Fruit fly (Drosophila melanogaster) whole organism, embryonic: ENCODE results near the gene CG34297.

Source experiments
- Asciz ChIP-seq: fragments of 200-800 bp; sonication (Bioruptor generic); optimal IDR thresholded peaks from 2 replicates; lab custom pipeline; 2017; ENCODE audit warnings: missing biosample characterization, mild to moderate bottlenecking, missing genetic modification characterization, missing genetic modification reagents
- B-H2 ChIP-seq: fragments of 200-800 bp; sonication (Bioruptor generic); optimal IDR thresholded peaks from 2 replicates; lab custom pipeline; 2018; ENCODE audit warnings: missing biosample characterization, mild to moderate bottlenecking, missing genetic modification characterization
- Bdp1 ChIP-seq: fragments of 200-800 bp; sonication (Bioruptor generic); optimal IDR thresholded peaks from 3 replicates; lab custom pipeline; 2016; ENCODE audit warnings: missing biosample characterization, missing genetic modification characterization
- C15 ChIP-seq: fragments of 200-800 bp; sonication (Bioruptor generic); IDR thresholded peaks from 3 replicates; pipeline ENCODE4 v1.3.6; 2022; ENCODE audit warnings: missing biosample characterization, missing genetic modification characterization
- CG11695 ChIP-seq: fragments of 200-800 bp; sonication (Bioruptor generic); IDR thresholded peaks from 3 replicates; pipeline ENCODE4 v1.3.6; 2022; ENCODE audit warnings: missing biosample characterization, missing genetic modification characterization
- CG13123 ChIP-seq: fragments of 200-800 bp; sonication (Bioruptor generic); optimal IDR thresholded peaks from 2 replicates; lab custom pipeline; 2016; ENCODE audit warnings: missing biosample characterization, missing genetic modification characterization
- CG13296 ChIP-seq: fragments of 200-800 bp; sonication (Bioruptor generic); optimal IDR thresholded peaks from 3 replicates; lab custom pipeline; 2018; ENCODE audit warnings: missing biosample characterization, mild to moderate bottlenecking, missing genetic modification characterization
- CG13775 ChIP-seq: fragments of 200-800 bp; sonication (Bioruptor generic); optimal IDR thresholded peaks from 3 replicates; lab custom pipeline; 2017; ENCODE audit warnings: missing biosample characterization, mild to moderate bottlenecking, missing genetic modification characterization
- CG14050 ChIP-seq: fragments of 200-800 bp; sonication (Bioruptor generic); IDR thresholded peaks from 3 replicates; pipeline ENCODE4 v1.3.6; 2022; ENCODE audit warnings: missing biosample characterization, missing genetic modification characterization
- CG14667 ChIP-seq: fragments of 200-800 bp; sonication (Bioruptor generic); IDR thresholded peaks from 2 replicates; pipeline ENCODE4 v1.3.6; 2022; ENCODE audit warnings: missing biosample characterization, missing genetic modification characterization
- CG17385 ChIP-seq: fragments of 200-800 bp; sonication (Bioruptor generic); optimal IDR thresholded peaks from 3 replicates; lab custom pipeline; 2018; ENCODE audit warnings: missing biosample characterization, mild to moderate bottlenecking, missing genetic modification characterization
- CG18599 ChIP-seq: fragments of 200-800 bp; sonication (Bioruptor generic); optimal IDR thresholded peaks from 3 replicates; lab custom pipeline; 2017; ENCODE audit warnings: missing biosample characterization, missing genetic modification characterization, mild to moderate bottlenecking, moderate library complexity, missing genetic modification reagents
- CG18764 ChIP-seq: fragments of 200-800 bp; sonication (Bioruptor generic); optimal IDR thresholded peaks from 3 replicates; lab custom pipeline; 2016; ENCODE audit warnings: missing biosample characterization, missing genetic modification characterization
- CG2712 ChIP-seq: fragments of 200-800 bp; optimal IDR thresholded peaks from 3 replicates; lab custom pipeline; 2019; ENCODE audit warnings: missing biosample characterization, mild to moderate bottlenecking, missing genetic modification characterization, moderate library complexity
- CG31365 ChIP-seq: fragments of 200-800 bp; sonication (Bioruptor generic); optimal IDR thresholded peaks from 2 replicates; lab custom pipeline; 2018; ENCODE audit warnings: missing biosample characterization, mild to moderate bottlenecking, missing genetic modification characterization
- CG32772 ChIP-seq: fragments of 200-800 bp; sonication (Bioruptor generic); IDR thresholded peaks from 2 replicates; pipeline ENCODE4 v1.3.6; 2022; ENCODE audit warnings: missing biosample characterization, missing genetic modification characterization
- CG3407 ChIP-seq: fragments of 200-800 bp; sonication (Bioruptor generic); optimal IDR thresholded peaks from 2 replicates; lab custom pipeline; 2018; ENCODE audit warnings: missing biosample characterization, mild to moderate bottlenecking, missing genetic modification characterization
- CG3838 ChIP-seq: fragments of 200-800 bp; sonication (Bioruptor generic); optimal IDR thresholded peaks from 3 replicates; lab custom pipeline; 2016; ENCODE audit warnings: missing biosample characterization, missing genetic modification characterization
- CG3847 ChIP-seq: fragments of 200-800 bp; sonication (Bioruptor generic); IDR thresholded peaks from 2 replicates; pipeline ENCODE4 v1.3.6; 2022; ENCODE audit warnings: missing biosample characterization, missing genetic modification characterization
- CG4617 ChIP-seq: fragments of 200-800 bp; sonication (Bioruptor generic); optimal IDR thresholded peaks from 3 replicates; lab custom pipeline; 2016; ENCODE audit warnings: missing biosample characterization, missing genetic modification characterization, borderline replicate concordance
- CG4707 ChIP-seq: fragments of 200-800 bp; sonication (Bioruptor generic); optimal IDR thresholded peaks from 2 replicates; lab custom pipeline; 2018; ENCODE audit warnings: missing biosample characterization, mild to moderate bottlenecking, missing genetic modification characterization, moderate library complexity
- CG6272 ChIP-seq: fragments of 200-800 bp; sonication (Bioruptor generic); IDR thresholded peaks from 2 replicates; pipeline ENCODE4 v1.3.6; 2022; ENCODE audit warnings: missing biosample characterization, missing genetic modification characterization
- CG9215 ChIP-seq: fragments of 200-800 bp; sonication (Bioruptor generic); IDR thresholded peaks from 2 replicates; pipeline ENCODE4 v1.3.6; 2022; ENCODE audit warnings: missing biosample characterization, missing genetic modification characterization
- CG9797 ChIP-seq: fragments of 200-800 bp; sonication (Bioruptor generic); optimal IDR thresholded peaks from 3 replicates; lab custom pipeline; 2018; ENCODE audit warnings: missing biosample characterization, mild to moderate bottlenecking, missing genetic modification characterization
- CrebB ChIP-seq: fragments of 200-800 bp; sonication (Bioruptor generic); optimal IDR thresholded peaks from 3 replicates; lab custom pipeline; 2018; ENCODE audit warnings: missing biosample characterization, mild to moderate bottlenecking, missing genetic modification characterization
- D19A ChIP-seq: fragments of 200-800 bp; optimal IDR thresholded peaks from 3 replicates; lab custom pipeline; 2019; ENCODE audit warnings: missing biosample characterization, mild to moderate bottlenecking, missing genetic modification characterization, moderate library complexity
- Deaf1 ChIP-seq: fragments of 200-800 bp; optimal IDR thresholded peaks from 3 replicates; lab custom pipeline; 2019; ENCODE audit warnings: missing biosample characterization, mild to moderate bottlenecking, missing genetic modification characterization, moderate library complexity
- Dek ChIP-seq: fragments of 200-800 bp; sonication (Bioruptor generic); optimal IDR thresholded peaks from 3 replicates; lab custom pipeline; 2019; ENCODE audit warnings: missing biosample characterization, mild to moderate bottlenecking, missing genetic modification characterization, moderate library complexity
- E2f1 ChIP-seq: fragments of 200-800 bp; sonication (Bioruptor generic); IDR thresholded peaks from 2 replicates; pipeline ENCODE4 v1.3.6; 2022; ENCODE audit warnings: missing biosample characterization, missing genetic modification characterization
- Lim3 ChIP-seq: fragments of 200-800 bp; sonication (Bioruptor generic); IDR thresholded peaks from 2 replicates; pipeline ENCODE4 v1.3.6; 2022; ENCODE audit warnings: missing biosample characterization, missing genetic modification characterization
- Mes4 ChIP-seq: fragments of 200-800 bp; sonication (Bioruptor generic); optimal IDR thresholded peaks from 2 replicates; lab custom pipeline; 2016; ENCODE audit warnings: missing biosample characterization, missing genetic modification characterization
- Nf-YC ChIP-seq: fragments of 200-800 bp; optimal IDR thresholded peaks from 3 replicates; lab custom pipeline; 2019; ENCODE audit warnings: missing biosample characterization, mild to moderate bottlenecking, missing genetic modification characterization, moderate library complexity
- Rfx ChIP-seq: fragments of 200-800 bp; sonication (Bioruptor generic); IDR thresholded peaks from 2 replicates; pipeline ENCODE4 v1.3.6; 2022; ENCODE audit warnings: missing biosample characterization, missing genetic modification characterization
- ab ChIP-seq: fragments of 200-800 bp; sonication (Bioruptor generic); optimal IDR thresholded peaks from 2 replicates; lab custom pipeline; 2016; ENCODE audit warnings: missing biosample characterization, missing genetic modification characterization
- bbx ChIP-seq: fragments of 200-800 bp; sonication (Bioruptor generic); IDR thresholded peaks from 2 replicates; pipeline ENCODE4 v1.3.6; 2022; ENCODE audit warnings: missing biosample characterization, missing genetic modification characterization; ENCODE audit not compliant: partially characterized antibody
- bowl ChIP-seq: fragments of 200-800 bp; sonication (Bioruptor generic); IDR thresholded peaks from 2 replicates; pipeline ENCODE4 v1.3.6; 2022; ENCODE audit warnings: missing biosample characterization, missing genetic modification characterization
- cad ChIP-seq: fragments of >200 bp; optimal IDR thresholded peaks from 2 replicates; lab custom pipeline; 2017; ENCODE audit warnings: missing biosample characterization, missing genetic modification characterization
- cg ChIP-seq: fragments of 200-800 bp; sonication (Bioruptor generic); optimal IDR thresholded peaks from 3 replicates; lab custom pipeline; 2019; ENCODE audit warnings: missing biosample characterization, mild to moderate bottlenecking, missing genetic modification characterization, moderate library complexity
- croc ChIP-seq: fragments of 200-800 bp; sonication (Bioruptor generic); conservative IDR thresholded peaks from 3 replicates; pipeline ENCODE4 v1.3.6; 2022; ENCODE audit warnings: missing biosample characterization, missing genetic modification characterization
- esg ChIP-seq: fragments of 200-800 bp; sonication (Bioruptor generic); conservative IDR thresholded peaks from 2 replicates; pipeline ENCODE4 v1.3.6; 2022; ENCODE audit warnings: missing biosample characterization, missing genetic modification characterization
- fd3F ChIP-seq: fragments of 200-800 bp; sonication (Bioruptor generic); optimal IDR thresholded peaks from 2 replicates; lab custom pipeline; 2018; ENCODE audit warnings: missing biosample characterization, mild to moderate bottlenecking, missing genetic modification characterization, moderate library complexity
- fd96Cb ChIP-seq: fragments of 200-800 bp; sonication (Bioruptor generic); optimal IDR thresholded peaks from 2 replicates; lab custom pipeline; 2018; ENCODE audit warnings: missing biosample characterization, mild to moderate bottlenecking, missing genetic modification characterization, moderate library complexity
- jigr1 ChIP-seq: fragments of 200-800 bp; sonication (Bioruptor generic); IDR thresholded peaks from 3 replicates; pipeline ENCODE4 v1.3.6; 2022; ENCODE audit warnings: missing biosample characterization, missing genetic modification characterization
- jing ChIP-seq: fragments of 200-800 bp; sonication (Bioruptor generic); optimal IDR thresholded peaks from 2 replicates; lab custom pipeline; 2018; ENCODE audit warnings: missing biosample characterization, mild to moderate bottlenecking, missing genetic modification characterization
- pita ChIP-seq: fragments of 200-800 bp; sonication (Bioruptor generic); optimal IDR thresholded peaks from 2 replicates; lab custom pipeline; 2017; ENCODE audit warnings: missing biosample characterization, mild to moderate bottlenecking, missing genetic modification characterization
- ranshi ChIP-seq: fragments of 200-800 bp; sonication (Bioruptor generic); IDR thresholded peaks from 2 replicates; pipeline ENCODE4 v1.3.6; 2022; ENCODE audit warnings: missing biosample characterization, missing genetic modification characterization
- row ChIP-seq: fragments of 200-800 bp; sonication (Bioruptor generic); IDR thresholded peaks from 3 replicates; pipeline ENCODE4 v1.3.6; 2022; ENCODE audit warnings: missing biosample characterization, missing genetic modification characterization
- salm ChIP-seq: fragments of 200-800 bp; sonication (Bioruptor generic); optimal IDR thresholded peaks from 2 replicates; lab custom pipeline; 2018; ENCODE audit warnings: missing biosample characterization, mild to moderate bottlenecking, missing genetic modification characterization
- unpg ChIP-seq: fragments of 200-800 bp; sonication (Bioruptor generic); optimal IDR thresholded peaks from 3 replicates; lab custom pipeline; 2018; ENCODE audit warnings: missing biosample characterization, mild to moderate bottlenecking, missing genetic modification characterization, moderate library complexity

CG34297 gene

DNA sequence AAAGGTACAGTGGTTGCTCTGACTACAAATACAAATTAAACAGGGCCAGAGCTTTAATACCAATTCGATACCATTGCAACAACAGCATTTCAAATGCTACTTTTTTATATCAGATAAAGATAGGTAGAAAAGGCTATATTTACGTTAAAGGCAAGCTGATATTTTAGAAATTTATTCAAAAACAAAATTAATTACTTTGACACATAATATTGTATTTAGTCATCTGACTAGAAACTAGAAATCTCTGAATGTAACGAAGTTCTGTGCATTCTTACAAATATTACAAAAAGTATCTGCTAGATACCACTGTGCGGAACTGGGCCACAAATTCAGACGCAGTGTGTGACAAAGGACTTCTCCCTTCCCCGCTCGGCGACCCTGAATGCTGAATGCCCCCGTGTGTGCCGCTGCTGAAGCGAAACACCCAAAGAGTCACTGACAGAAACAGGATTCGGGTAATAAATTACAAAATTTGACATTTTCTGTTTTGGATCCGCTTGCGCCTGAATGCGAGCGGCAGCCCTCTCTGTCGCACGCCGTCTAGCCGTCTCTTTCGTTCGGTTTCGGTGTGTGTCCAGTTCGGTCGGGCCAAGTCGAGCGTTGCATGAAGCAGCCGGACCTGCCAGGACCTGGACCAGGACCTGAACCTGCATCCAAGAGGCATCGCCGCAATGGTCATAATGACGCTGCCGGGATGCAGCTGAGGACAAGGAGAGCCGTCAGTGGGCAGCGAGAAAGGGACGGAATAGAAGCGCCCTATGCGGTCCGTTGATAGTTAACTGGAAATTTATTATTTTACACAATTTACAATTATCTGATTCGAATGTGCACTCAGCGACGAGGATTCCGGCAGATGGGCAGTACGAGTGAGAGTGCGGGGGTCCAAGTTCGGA is 13.2 kb upstream of the CG34297 start (continued):
- 0 out of 2 replicates have a peak, but pooled peaks have one; percentile 16 for TF ChIP-seq esg (GFP tag; lab: Robert Waterston, UW)
- no peak for TF ChIP-seq CrebB (tag; lab: Kevin White, UChicago)
- TF ChIP-seq CG2712 (tag; lab: Kevin White, UChicago) = peak; percentile 76
- TF ChIP-seq D19A = peak; percentile 38
- no peak for TF ChIP-seq CG11695 (GFP tag; lab: Robert Waterston, UW)
- no peak for TF ChIP-seq E2f1 (GFP tag; lab: Robert Waterston, UW)
- TF ChIP-seq pita (GFP tag; lab: Kevin White, UChicago) = no peak
- TF ChIP-seq CG14667 (GFP tag; lab: Robert Waterston, UW) = no peak
- no peak for TF ChIP-seq fd3F
- peak; percentile 33 for TF ChIP-seq Deaf1 (tag; lab: Kevin White, UChicago)
- TF ChIP-seq salm (tag; lab: Kevin White, UChicago) = no peak
- 0 out of 2 replicates have a peak, but pooled peaks have one; percentile 14 for TF ChIP-seq CG32772 (GFP tag; lab: Robert Waterston, UW)
- no peak for TF ChIP-seq CG3847
- peak; percentile 15 for TF ChIP-seq CG3407
- no peak for TF ChIP-seq CG3838
- TF ChIP-seq croc (GFP tag; lab: Robert Waterston, UW) = 0 out of 3 replicates have a peak, but pooled peaks have one; percentile 16
- TF ChIP-seq CG9215 = no peak
- TF ChIP-seq bbx (GFP tag; lab: Robert Waterston, UW) = no peak
- peak; percentile 75 for TF ChIP-seq CG18599 (GFP tag; lab: Kevin White, UChicago)
- TF ChIP-seq row (GFP tag; lab: Robert Waterston, UW) = peak; percentile 61
- TF ChIP-seq Bdp1 = peak; percentile 3
- TF ChIP-seq ab (GFP tag; lab: Kevin White, UChicago) = no peak
- TF ChIP-seq Rfx (GFP tag; lab: Robert Waterston, UW) = no peak
- no peak for TF ChIP-seq CG13123 (GFP tag; lab: Kevin White, UChicago)
- TF ChIP-seq Nf-YC = no peak
- peak; percentile 89 for TF ChIP-seq CG4707 (GFP tag; lab: Kevin White, UChicago)
- TF ChIP-seq cad (GFP tag; lab: Kevin White, UChicago) = peak; percentile 85
- TF ChIP-seq CG17385 (GFP tag; lab: Kevin White, UChicago) = peak; percentile 55
- TF ChIP-seq Asciz (GFP tag; lab: Kevin White, UChicago) = no peak
- no peak for TF ChIP-seq ranshi (GFP tag; lab: Robert Waterston, UW)
- TF ChIP-seq CG6272 (GFP tag; lab: Robert Waterston, UW) = no peak
- peak; percentile 14 for TF ChIP-seq CG13775 (GFP tag; lab: Kevin White, UChicago)
- no peak for TF ChIP-seq jing
- no peak for TF ChIP-seq jigr1
- no peak for TF ChIP-seq cg (GFP tag; lab: Kevin White, UChicago)
- TF ChIP-seq CG31365 (tag; lab: Kevin White, UChicago) = no peak
- no peak for TF ChIP-seq Dek (tag; lab: Kevin White, UChicago)
- no peak for TF ChIP-seq CG4617
- no peak for TF ChIP-seq B-H2 (GFP tag; lab: Kevin White, UChicago)
- no peak for TF ChIP-seq C15
- peak; percentile 13 for TF ChIP-seq Mes4 (GFP tag; lab: Kevin White, UChicago)
- no peak for TF ChIP-seq bowl (GFP tag; lab: Robert Waterston, UW)
- TF ChIP-seq CG14050 (GFP tag; lab: Robert Waterston, UW) = no peak
- peak; percentile 44 for TF ChIP-seq fd96Cb (tag; lab: Kevin White, UChicago)
- no peak for TF ChIP-seq CG9797
- TF ChIP-seq unpg (GFP tag; lab: Kevin White, UChicago) = peak; percentile 14
- no peak for TF ChIP-seq Lim3
- no peak for TF ChIP-seq CG18764
- peak; percentile 18 for TF ChIP-seq CG13296 (GFP tag; lab: Kevin White, UChicago)
